Fruit fly (Drosophila melanogaster): ENCODE results near the gene CG6052.

- TF ChIP-seq rn (GFP tag; IDR thresholded peaks at IDR 0.05) (no peak), CG9948 (tag; optimal IDR thresholded peaks at IDR 0.05) (no peak), CG8159 (tag; optimal IDR thresholded peaks at IDR 0.05) (no peak)
These were observed 17.6 kb upstream of the CG6052 start, which contains the start of gene CG6034 for dm6 chr3L:17746760-17747159.

All from whole organism, pupa.